Worm (Caenorhabditis elegans) whole organism, early embryonic: Measurements from ENCODE around the gene acbp-5.

Experiments
- flt-1 ChIP-seq: fragments of 200-800 bp; sonication (Bioruptor generic); IDR thresholded peaks from 2 replicates; pipeline ENCODE4 v1.3.6; 2022; ENCODE audit warnings: missing genetic modification characterization, missing compliant biosample characterization
- hmbx-1 ChIP-seq: sonication (generic microtip); optimal IDR thresholded peaks from 2 replicates; lab custom pipeline; 2016; ENCODE audit warnings: mild to moderate bottlenecking, missing genetic modification characterization, missing compliant biosample characterization

ce11 chrIII:13657975-13658374 lies 16.5 kb upstream of the acbp-5 start:
- TF ChIP-seq hmbx-1 (tag; lab: Kevin White, UChicago) (no peak), flt-1 (GFP tag; lab: Robert Waterston, UW) (no peak)
